Worm (Caenorhabditis elegans) whole organism, mixed stage, embryonic: ENCODE results near the gene sru-11.

Experiments
- elt-1 ChIP-seq: sonication (generic microtip); optimal IDR thresholded peaks from 2 replicates; lab custom pipeline; 2017; ENCODE audit warnings: missing genetic modification characterization, mild to moderate bottlenecking, missing compliant biosample characterization, antibody characterized with exemption, moderate library complexity, borderline replicate concordance; ENCODE audit not compliant: insufficient read depth
- lsy-2 ChIP-seq: fragments of 150-350 bp; optimal IDR thresholded peaks from 2 replicates; lab custom pipeline; 2014; ENCODE audit warnings: missing biosample characterization, missing genetic modification characterization
- sptf-1 ChIP-seq: sonication (generic microtip); optimal IDR thresholded peaks from 2 replicates; lab custom pipeline; 2017; ENCODE audit warnings: mild to moderate bottlenecking, missing genetic modification characterization, moderate library complexity, missing compliant biosample characterization
- ztf-11 ChIP-seq: fragments of 150-350 bp; optimal IDR thresholded peaks from 2 replicates; lab custom pipeline; 2014; ENCODE audit warnings: missing biosample characterization, missing genetic modification characterization

DNA sequence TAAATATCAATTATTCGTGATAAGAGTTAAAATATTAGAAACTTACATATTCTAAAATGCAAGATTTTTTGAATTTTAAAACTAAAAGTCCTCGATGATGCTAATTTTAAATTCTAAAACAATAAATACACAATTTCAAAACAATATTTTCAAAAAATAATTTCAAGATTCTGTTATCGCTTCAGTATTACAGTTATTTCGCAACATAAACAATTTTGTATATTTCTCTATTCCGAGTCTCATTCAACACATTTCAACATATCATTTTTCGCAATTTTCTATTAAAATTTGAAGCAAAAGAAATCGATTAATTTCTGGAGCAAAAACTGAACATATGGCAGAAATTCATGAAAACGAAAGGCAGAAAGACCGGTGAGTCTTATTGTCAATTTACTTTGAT, 48.4 kb downstream of the sru-11 start, which contains the start of gene fbxa-98:
- no peak for TF ChIP-seq sptf-1 (tag; lab: Kevin White, UChicago)
- TF ChIP-seq lsy-2 = no peak
- TF ChIP-seq elt-1 (tag; lab: Kevin White, UChicago) = no peak
- TF ChIP-seq ztf-11 (tag; lab: Kevin White, UChicago) = no peak
